Worm (Caenorhabditis elegans) whole organism, L2 larva: Measurements from ENCODE around the gene F23D12.11.

Source experiments
- ZK546.5 ChIP-seq: sonication (generic microtip); optimal IDR thresholded peaks from 2 replicates; lab custom pipeline; 2017; ENCODE audit warnings: missing biosample characterization, missing genetic modification characterization
- crh-2 ChIP-seq: sonication (generic microtip); optimal IDR thresholded peaks from 2 replicates; lab custom pipeline; 2017; ENCODE audit warnings: missing biosample characterization, missing genetic modification characterization
- lsy-2 ChIP-seq, 2 experiments: fragments of 150-350 bp in 1 of 2; sonication (generic microtip) in 1 of 2; optimal IDR thresholded peaks; 2 replicates each; lab custom pipeline; 2014 to 2017; ENCODE audit warnings: missing biosample characterization in 2 of 2, missing genetic modification characterization in 2 of 2

F23D12.11 gene

DNA sequence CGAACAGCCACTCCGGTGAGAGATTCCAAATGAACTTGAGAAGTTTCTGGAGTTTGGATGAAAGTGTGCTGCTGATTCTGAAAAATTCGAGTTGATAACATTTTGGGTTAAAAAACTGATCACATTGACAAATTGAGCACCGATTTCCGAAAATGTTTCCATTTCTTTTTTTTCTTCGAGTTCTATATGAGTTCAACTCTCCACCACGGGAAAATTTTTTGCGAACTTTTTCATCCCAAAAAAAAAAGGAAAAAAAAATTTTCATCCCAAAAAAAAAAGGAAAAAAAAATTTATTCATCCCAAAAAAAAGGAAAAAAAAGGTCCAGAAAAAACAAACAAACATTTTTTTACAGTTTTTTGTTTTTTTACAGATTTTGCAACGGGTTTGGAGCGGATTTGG lies 47.4 kb downstream of the F23D12.11 start, which contains the start of gene Y60A9A.1:
TSS of gene Y60A9A.1 (minus strand) at position 101 of the 400 bp plus-strand sequence.
- TF ChIP-seq lsy-2 (tag; optimal IDR thresholded peaks at IDR 0.05; lab: Kevin White, UChicago) (no peak), ZK546.5 (no peak), crh-2 (tag; lab: Kevin White, UChicago) (no peak)
- TF ChIP-seq, all 48 proteins: peak for 0
